Fruit fly (Drosophila melanogaster): ENCODE data around the gene Eaf6.

Eaf6 gene

dm6 chr3L:5633247-5634187 is 25.4 kb upstream of the Eaf6 start (continued):
- TF ChIP-seq Elba2 (GFP tag; optimal IDR thresholded peaks at IDR 0.05) (no peak), ssp (GFP tag; IDR thresholded peaks at IDR 0.05) (no peak), Spps (tag; optimal IDR thresholded peaks at IDR 0.05) (peak; percentile 21), CG10959 (GFP tag; IDR thresholded peaks at IDR 0.05) (peak; percentile 41; the same call in 1 of the 2 replicates), unc-4 (GFP tag; IDR thresholded peaks at IDR 0.05; ENCODE audit: partially characterized antibody) (no peak), sqz (GFP tag; optimal IDR thresholded peaks at IDR 0.05) (no peak), phol (tag; optimal IDR thresholded peaks at IDR 0.05) (peak; percentile 9), CG2712 (tag; optimal IDR thresholded peaks at IDR 0.05) (peak; percentile 54), Hmx (GFP tag; optimal IDR thresholded peaks at IDR 0.05) (no peak), CG31441 (GFP tag; IDR thresholded peaks at IDR 0.05) (0 out of 2 replicates have a peak, but pooled peaks have one; percentile 9), nerfin-1 (tag; optimal IDR thresholded peaks at IDR 0.05) (no peak)

dm6 chr3L:5631917-5632316 is 23.8 kb upstream of the Eaf6 start:
- TF ChIP-seq jumu (GFP tag; optimal IDR thresholded peaks at IDR 0.05) (no peak), Pdp1 (GFP tag; optimal IDR thresholded peaks at IDR 0.05) (peak in 1 of 2 experiments; percentile 82), pum (GFP tag; optimal IDR thresholded peaks at IDR 0.05) (no peak)

dm6 chr3L:5630608-5631080 is 22.5 kb upstream of the Eaf6 start, which contains the start of gene Blimp-1:
Gene Blimp-1 (plus strand): TSS chr3L:5630983.
- TF ChIP-seq BEAF-32 (GFP tag; optimal IDR thresholded peaks at IDR 0.05) (no peak), bowl (GFP tag; IDR thresholded peaks at IDR 0.05) (no peak), CG4730 (GFP tag; IDR thresholded peaks at IDR 0.05) (no peak), CG3163 (GFP tag; optimal IDR thresholded peaks at IDR 0.05) (peak; percentile 86), tap (tag; optimal IDR thresholded peaks at IDR 0.05) (no peak), CG15514 (GFP tag; optimal IDR thresholded peaks at IDR 0.05) (no peak), z (GFP tag; IDR thresholded peaks at IDR 0.05) (no peak), trem (tag; optimal IDR thresholded peaks at IDR 0.05) (no peak), chm (GFP tag; IDR thresholded peaks at IDR 0.05) (peak; percentile 19; the same call in 1 of the 2 replicates), sr (GFP tag; IDR thresholded peaks at IDR 0.05) (no peak), Hr78 (GFP tag; optimal IDR thresholded peaks at IDR 0.05) (no peak), shn (GFP tag; optimal IDR thresholded peaks at IDR 0.05) (no peak), Hand (GFP tag; optimal IDR thresholded peaks at IDR 0.05) (no peak), CG17568 (GFP tag; optimal IDR thresholded peaks at IDR 0.05) (no peak), CG17359 (tag; optimal IDR thresholded peaks at IDR 0.05) (no peak), CG15479 (GFP tag; optimal IDR thresholded peaks at IDR 0.05) (peak; percentile 82), CG14050 (GFP tag; IDR thresholded peaks at IDR 0.05) (no peak), toy (GFP tag; IDR thresholded peaks at IDR 0.05) (no peak), schlank (tag; optimal IDR thresholded peaks at IDR 0.05) (no peak), dati (GFP tag; IDR thresholded peaks at IDR 0.05) (no peak), emc (GFP tag; optimal IDR thresholded peaks at IDR 0.05) (no peak), lbe (GFP tag; optimal IDR thresholded peaks at IDR 0.05) (no peak), HLHmδ (GFP tag; optimal IDR thresholded peaks at IDR 0.05) (no peak), wek (GFP tag; optimal IDR thresholded peaks at IDR 0.05) (no peak), dmrt99B (tag; optimal IDR thresholded peaks at IDR 0.05) (no peak), onecut (GFP tag; IDR thresholded peaks at IDR 0.05) (no peak), chn (GFP tag; optimal IDR thresholded peaks at IDR 0.05) (no peak), Sox100B (GFP tag; optimal IDR thresholded peaks at IDR 0.05) (no peak), CG9437 (GFP tag; optimal IDR thresholded peaks at IDR 0.05) (peak; percentile 21), Lim3 (GFP tag; IDR thresholded peaks at IDR 0.05) (no peak), eve (GFP tag; optimal IDR thresholded peaks at IDR 0.05) (no peak), aop (GFP tag; IDR thresholded peaks at IDR 0.05) (0 out of 2 replicates have a peak, but pooled peaks have one; percentile 8)
